Fruit fly (Drosophila melanogaster): ENCODE measurements around the gene Pcyt1.

Pcyt1 gene

DNA sequence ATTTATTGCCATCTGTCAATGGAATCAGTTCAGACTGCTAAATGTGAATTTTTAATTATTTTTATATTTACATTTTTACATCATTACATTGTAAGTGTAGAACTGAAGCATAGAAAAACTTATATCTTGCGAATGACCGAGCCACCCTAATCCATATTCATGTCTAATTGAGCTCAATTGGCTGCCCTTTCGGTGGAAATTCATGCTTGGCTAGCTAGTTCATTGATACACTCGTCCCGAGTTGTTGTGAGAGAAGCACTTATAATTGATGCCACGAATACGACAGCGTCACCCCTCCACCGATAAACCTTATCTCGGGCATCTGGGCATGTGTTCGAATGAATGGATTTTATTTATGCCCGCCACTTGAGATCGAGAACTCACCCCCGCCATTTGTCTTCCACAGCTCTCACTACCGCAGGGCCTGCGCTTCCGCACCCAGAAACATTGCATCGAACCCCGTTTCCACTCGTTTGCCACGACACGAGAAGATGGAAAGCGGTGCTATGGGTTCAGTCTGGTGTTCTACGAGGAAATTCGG is 7.5 kb upstream of the Pcyt1 start:
- TF ChIP-seq CG17801 (GFP tag; optimal IDR thresholded peaks at IDR 0.05; ENCODE audit: partially characterized antibody) = no peak

DNA sequence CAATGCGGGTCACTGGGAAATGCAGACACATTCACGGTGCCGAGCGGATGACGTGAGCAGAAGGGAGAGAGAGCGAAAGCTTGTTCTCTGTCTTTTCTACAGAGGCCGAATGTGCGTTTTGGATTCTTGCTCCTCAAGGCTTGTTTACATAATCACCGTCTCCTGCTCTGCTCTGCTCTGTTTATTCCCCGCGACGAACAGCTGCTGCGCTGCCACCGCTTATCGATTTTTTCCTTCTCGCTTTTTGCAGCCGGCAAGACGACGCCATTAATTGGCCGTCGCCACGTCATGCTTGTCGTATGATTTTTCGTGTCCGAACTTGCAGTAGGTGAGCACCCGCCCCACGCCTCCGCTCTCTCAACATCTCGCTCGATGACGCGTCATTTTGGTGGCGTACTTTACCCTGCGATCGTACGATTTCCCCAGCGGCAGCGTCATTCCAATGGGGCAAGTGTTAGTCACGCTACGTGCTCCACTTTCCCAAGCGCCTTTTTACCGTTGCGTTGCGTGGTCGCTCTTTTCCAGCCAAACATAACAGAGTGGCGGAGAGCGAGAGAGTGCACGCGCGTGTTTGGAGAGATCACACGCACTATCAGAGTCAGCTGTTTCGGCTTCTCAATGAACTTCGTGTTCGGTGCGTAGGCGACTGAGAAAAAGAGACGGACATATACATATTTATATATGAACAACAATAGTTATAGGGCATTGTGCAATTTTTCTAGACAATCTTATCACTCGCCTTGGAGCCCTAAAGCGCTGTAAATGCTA is 641 bp downstream of the Pcyt1 start:
- TF ChIP-seq CG17801 (GFP tag; optimal IDR thresholded peaks at IDR 0.05; ENCODE audit: partially characterized antibody) = peak; percentile 87

DNA sequence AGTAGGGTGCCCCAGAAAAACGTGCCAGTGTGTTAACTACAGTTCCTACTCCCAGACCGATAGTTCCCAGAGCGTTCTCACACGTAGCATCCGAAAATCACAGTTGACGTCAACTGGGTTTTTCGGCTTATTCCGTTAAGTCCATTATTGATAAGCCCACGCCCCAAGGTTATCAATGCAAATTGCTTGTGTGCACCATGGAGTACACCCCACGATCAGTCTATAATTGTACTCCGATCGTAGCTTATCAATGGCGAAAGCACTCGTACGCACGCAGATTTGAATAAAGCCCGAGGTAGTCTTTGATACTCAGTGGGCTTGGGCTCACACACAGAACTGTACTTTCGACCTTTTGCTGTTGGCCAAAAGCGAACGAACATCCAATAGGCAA is 1.2 kb downstream of the Pcyt1 start:
- no peak for TF ChIP-seq CG17801 (GFP tag; optimal IDR thresholded peaks at IDR 0.05; ENCODE audit: partially characterized antibody)

DNA sequence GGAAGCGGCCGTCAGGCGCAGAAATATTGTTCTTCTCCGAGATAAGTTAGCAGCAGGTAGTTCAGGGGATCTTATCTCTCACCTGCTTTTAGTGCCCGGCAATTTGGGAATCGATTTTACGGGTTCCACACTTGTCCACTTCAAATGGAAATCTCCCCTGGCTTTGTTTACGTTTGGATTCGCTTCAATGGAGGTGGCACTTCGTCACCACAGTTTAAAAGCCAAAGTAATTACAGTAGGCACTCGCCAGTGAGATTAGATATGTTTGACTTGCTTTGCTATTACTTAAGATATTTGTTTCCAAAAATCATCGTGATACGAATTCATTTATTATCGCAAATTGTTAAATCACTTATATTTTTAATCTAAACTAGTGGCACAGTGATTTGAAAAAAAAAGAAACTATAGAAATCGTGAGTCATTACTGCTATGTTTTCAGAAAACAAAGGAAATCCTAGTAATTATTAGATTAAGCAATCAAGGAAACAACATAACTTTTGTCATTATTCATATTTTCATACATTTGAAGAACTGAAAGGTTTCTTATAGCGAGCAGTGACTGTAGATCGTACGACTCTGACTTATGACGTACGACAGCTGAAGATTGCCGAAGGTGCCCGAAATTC is 2.6 kb downstream of the Pcyt1 start:
- TF ChIP-seq CG17801 (GFP tag; optimal IDR thresholded peaks at IDR 0.05; ENCODE audit: partially characterized antibody) = peak; percentile 72

DNA sequence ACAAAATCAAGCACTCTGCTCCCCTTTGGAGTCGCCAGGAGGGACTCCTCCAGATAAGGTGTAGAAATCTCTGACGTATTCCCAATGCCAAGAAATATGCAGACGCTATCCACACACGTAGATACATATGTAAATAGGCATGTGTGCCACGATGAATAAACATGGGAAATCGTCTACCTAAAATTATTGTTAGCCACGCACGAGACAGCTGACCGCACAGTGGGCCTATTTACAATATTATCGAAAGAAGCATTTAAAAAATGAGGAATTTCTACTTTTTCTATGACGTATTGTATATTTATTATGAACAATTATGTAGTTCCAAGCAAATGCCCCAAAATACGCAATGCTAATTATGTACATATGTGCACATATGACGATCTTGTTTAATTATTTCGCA is 3.3 kb downstream of the Pcyt1 start:
- no peak for TF ChIP-seq CG17801 (GFP tag; optimal IDR thresholded peaks at IDR 0.05; ENCODE audit: partially characterized antibody)

DNA sequence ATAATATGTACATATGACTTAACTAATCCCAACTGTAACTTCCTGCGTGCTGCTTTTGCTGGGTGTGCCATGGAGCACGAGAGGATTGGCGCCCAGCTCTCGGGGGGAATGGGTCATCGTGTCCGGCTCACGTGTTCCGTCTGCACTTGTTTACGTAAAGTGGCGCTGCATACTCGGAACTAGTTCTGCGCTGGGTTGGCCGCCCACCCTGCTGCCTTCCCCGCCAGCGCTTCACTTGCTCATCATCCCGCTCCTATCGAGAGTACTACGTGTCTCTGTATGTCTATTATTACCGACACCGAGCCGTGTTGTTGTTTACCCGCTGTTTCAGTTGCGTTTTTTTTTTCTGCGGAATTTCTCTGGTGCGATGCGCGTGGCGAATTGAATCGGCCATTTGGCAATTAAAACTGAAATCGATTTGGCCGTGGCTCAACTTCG is 3.8 kb downstream of the Pcyt1 start:
- TF ChIP-seq CG17801 (GFP tag; optimal IDR thresholded peaks at IDR 0.05; ENCODE audit: partially characterized antibody) = no peak

DNA sequence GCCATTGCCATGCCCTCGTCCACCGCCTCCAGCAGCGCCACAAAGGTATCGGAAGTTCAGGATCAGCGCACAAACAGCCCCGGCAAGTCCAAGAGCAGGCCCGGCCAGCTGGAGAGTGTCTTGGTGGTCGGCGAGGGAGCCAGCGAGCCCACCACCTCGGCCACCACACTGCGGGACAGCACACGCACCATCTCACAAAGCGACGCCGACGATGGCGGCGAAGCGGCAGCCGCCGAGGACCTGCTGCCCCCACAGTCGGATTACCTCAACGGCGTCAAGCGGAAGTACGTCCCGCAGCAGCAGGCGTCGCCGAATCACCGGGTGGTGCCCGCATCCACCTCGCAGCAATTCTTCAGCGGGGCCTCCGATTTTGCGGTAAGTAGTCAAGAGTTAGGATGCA is 5.0 kb downstream of the Pcyt1 start:
- TF ChIP-seq CG17801 (GFP tag; optimal IDR thresholded peaks at IDR 0.05; ENCODE audit: partially characterized antibody) = no peak

DNA sequence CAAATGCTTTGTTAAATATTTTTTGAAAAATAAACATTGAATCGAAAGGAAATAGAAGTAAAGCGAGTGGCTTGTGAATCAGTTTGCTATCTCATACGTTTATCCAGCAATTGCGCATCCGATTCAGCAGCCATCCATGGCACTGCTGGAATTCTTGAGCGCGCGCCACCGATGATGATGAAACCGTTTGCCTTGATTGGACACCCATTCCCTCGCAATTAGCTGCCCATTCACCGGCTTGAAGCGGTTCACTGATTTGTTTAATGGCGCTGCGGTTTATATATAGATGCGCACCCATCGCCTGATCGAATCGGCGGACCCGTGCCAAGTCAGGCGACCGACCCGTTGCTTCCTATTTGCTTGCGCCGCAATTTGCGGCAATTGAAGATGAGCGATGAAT is 7.3 kb downstream of the Pcyt1 start, which contains the start of gene Pcyt2:
Gene Pcyt2, plus strand, starts transcription at position 301 of the 400 bp plus-strand sequence.
- TF ChIP-seq CG17801 (GFP tag; optimal IDR thresholded peaks at IDR 0.05; ENCODE audit: partially characterized antibody) = no peak

DNA sequence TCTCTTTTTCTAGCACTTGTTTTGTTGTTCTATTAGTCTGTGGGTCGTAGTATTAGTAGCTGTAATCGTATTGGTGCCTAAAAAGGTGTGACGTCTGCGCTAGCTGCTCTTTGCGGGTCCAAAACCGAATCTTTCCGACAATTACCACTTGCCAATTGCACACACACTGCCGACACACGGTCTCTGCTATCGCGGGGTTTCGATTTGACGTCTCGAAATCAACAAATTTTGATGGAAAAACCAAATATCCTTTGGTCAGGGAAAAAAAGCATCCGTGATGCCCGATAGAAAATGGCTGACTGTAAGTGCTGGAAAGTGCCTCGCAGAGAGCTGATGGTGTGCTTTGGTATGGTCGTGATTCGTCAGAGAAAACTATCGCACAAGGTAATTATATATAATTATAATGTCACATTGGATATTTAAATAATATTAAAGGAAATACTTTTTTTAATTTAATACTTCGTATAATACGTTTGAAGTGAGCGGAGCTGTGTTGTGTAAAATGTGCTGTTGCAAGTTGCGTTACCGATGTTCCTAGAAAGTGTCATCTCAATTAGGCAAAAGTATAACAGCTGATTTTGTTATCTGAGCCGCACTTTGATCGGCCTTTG is 12.4 kb downstream of the Pcyt1 start, which contains the start of the genes Pex10 and CG12099:
Gene Pex10, plus strand, starts transcription at position 51 of the 611 bp plus-strand sequence.
Gene CG12099, minus strand, starts transcription at position 307 of the 611 bp plus-strand sequence.
- TF ChIP-seq CG17801 (GFP tag; optimal IDR thresholded peaks at IDR 0.05; ENCODE audit: partially characterized antibody) = peak; percentile 85

DNA sequence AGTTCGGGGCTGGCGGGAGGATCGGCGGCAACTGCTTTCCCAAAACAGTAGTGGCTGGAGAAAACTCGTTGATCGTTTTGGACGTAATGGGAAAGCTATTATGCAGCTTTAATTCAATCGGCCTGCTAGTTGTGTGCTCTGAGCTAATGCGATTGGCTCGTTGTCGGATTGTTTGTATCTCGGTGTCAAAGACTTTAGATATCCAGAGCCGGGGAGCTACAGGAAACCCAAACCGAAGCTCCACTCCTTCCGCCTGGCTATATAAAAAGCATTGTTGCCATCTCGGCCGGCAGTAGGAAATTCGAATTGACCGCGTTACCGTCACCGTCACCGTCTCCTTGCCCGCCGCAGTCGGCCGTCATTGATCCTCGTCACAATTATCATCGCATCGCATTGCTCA is 19.2 kb downstream of the Pcyt1 start, which contains the start of gene CG12003:
Gene CG12003, plus strand, starts transcription at position 301 of the 400 bp plus-strand sequence.
- no peak for TF ChIP-seq CG17801 (GFP tag; optimal IDR thresholded peaks at IDR 0.05; ENCODE audit: partially characterized antibody)

DNA sequence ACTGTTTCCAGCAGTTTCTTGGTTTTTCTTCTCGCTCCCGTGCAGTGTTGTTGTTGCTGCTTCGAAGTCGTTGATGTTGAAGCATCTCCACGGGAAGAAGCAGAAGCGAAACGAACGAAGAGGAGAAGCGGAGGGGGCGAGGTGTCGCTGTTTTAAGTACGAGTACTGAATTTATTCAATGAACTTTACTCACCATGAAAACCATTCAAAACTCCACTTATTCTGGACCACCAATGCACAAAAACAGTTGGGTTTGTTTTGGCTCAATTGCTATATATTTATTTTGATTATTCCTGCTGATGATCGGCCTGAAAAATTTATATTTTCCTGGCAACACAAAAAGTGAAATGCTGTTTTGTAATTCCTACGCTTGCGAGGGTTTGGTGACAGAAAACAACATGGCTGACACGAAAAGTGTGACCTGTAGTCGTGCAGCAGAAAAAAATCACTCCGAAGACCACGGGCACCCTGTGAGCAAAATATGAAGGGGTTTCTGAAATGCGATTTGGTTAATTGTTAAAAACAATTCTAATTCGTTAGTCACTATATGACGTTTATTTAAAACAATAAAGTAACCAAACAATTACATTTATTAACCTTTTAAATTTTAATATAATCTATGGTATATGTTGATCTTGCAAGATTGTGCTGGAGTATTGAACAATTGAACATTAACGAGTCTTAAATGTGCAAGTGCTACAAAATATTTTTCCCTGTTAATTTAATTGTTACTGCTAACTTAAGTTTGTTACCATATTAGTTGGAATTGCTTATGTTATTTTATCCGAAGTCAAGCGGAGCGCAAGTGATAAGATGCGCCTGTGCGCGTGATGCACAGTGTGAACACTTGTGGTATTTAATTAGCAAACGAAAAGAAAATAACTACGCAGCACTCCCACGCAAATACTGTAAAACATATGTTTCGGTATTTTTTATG is 22.6 kb downstream of the Pcyt1 start, which contains the start of gene CG7879:
Gene CG7879, minus strand, starts transcription at position 384 of the 937 bp plus-strand sequence.
- no peak for TF ChIP-seq CG17801 (GFP tag; optimal IDR thresholded peaks at IDR 0.05; ENCODE audit: partially characterized antibody)

DNA sequence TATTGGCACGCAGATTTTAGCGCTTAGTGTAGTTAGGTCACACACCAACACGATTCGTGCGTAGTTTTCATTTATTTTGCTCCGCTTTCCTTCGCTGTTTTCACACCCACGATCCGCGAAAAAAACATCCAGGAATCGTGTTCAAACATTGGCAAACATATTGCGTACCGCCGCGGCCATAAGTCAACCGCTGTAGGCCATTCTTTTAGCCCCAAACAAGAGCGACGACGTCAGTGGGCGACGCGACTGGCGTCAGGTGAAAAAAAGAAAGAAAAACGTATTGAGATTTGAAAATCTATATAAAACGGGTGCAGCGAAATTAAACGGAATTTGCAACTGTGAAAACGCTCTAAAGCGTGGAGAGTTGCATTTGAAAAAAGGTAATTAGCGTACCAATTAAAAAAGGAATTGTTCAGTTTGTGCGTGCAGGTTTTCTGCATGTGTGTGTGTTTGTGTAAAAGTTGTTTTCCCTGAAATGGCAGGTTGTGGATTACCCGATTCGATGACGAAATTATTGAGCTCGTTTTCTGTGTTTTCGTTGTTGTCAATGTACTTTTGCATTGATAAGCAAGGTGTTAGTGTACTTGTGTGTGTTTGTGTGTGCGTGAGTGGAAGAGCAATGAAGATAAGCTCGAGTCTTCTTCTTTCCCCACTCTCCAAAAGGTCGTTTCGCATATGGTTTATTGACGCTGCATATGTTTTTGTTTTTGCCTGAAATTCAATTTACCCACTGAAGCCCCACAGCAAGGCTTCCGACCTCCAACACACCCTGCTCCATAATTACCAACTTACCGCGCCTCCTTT is 23.5 kb downstream of the Pcyt1 start, which contains the start of gene Tmep:
Gene Tmep, plus strand, starts transcription at position 20 of the 804 bp plus-strand sequence.
- no peak for TF ChIP-seq CG17801 (GFP tag; optimal IDR thresholded peaks at IDR 0.05; ENCODE audit: partially characterized antibody)

DNA sequence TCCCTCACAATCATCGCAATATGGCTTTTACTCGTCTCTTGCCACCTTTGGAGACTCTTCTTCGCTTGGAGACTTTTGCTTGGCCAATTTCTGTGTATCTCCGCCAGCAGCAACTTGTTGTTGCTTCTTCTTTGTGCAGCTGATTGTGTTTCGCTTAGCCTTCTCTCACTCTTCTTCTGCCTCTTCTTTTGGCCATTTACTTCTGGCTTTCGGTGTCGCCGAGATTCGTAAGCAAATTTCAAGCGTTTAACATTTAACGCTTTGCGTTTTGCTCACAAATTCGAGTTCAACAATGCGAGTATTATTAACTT is 24.0 kb downstream of the Pcyt1 start:
- no peak for TF ChIP-seq CG17801 (GFP tag; optimal IDR thresholded peaks at IDR 0.05; ENCODE audit: partially characterized antibody)

DNA sequence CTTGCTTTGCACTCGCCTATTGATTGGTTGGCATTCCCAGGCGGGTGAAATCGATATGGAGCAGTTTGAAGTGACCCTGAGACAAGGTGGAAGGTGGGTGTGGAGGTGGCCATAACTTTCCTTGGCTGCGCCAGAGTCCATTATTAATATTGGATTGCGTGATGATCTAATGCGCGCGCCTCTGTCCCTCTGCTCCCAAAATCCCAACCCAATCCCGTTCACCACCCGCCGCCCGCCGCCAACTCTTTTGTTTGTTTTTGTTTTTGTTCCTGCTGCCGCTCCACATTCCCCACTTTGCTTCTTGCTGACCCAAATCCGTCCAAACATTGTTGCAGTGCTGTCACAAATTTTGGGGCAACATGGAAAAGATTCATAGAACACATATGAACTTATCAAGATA is 25.2 kb downstream of the Pcyt1 start:
- no peak for TF ChIP-seq CG17801 (GFP tag; optimal IDR thresholded peaks at IDR 0.05; ENCODE audit: partially characterized antibody)

Measured in ovary, adult (tissue).